Worm (Caenorhabditis elegans) whole organism, L3 larva: ENCODE results near the gene spc-2.
A peak's percentile ranks its signal among the peaks of the same experiment; 100 is the strongest.

ENCODE experiments used
- R02D3.7 ChIP-seq: fragments of 150-350 bp; optimal IDR thresholded peaks from 2 replicates; lab custom pipeline; 2014; ENCODE audit warnings: missing biosample characterization, missing genetic modification characterization
- ZK546.5 ChIP-seq: sonication (generic microtip); optimal IDR thresholded peaks from 2 replicates; lab custom pipeline; 2017; ENCODE audit warnings: missing biosample characterization, missing genetic modification characterization
- aly-2 ChIP-seq: fragments of 150-350 bp; optimal IDR thresholded peaks from 2 replicates; lab custom pipeline; 2014; ENCODE audit warnings: missing biosample characterization, missing genetic modification characterization
- ama-1 ChIP-seq: fragments of 150-350 bp; optimal IDR thresholded peaks from 2 replicates; lab custom pipeline; 2018
- ceh-16 ChIP-seq: sonication (generic microtip); optimal IDR thresholded peaks from 2 replicates; lab custom pipeline; 2017; ENCODE audit warnings: missing biosample characterization, missing genetic modification characterization
- ceh-28 ChIP-seq: fragments of 150-350 bp; optimal IDR thresholded peaks from 2 replicates; lab custom pipeline; 2014; ENCODE audit warnings: missing biosample characterization, missing genetic modification reagents, missing genetic modification characterization
- ceh-82 ChIP-seq: fragments of 150-350 bp; optimal IDR thresholded peaks from 2 replicates; lab custom pipeline; 2014; ENCODE audit warnings: missing biosample characterization, missing genetic modification characterization
- ceh-9 ChIP-seq: sonication (generic microtip); optimal IDR thresholded peaks from 2 replicates; lab custom pipeline; 2018; ENCODE audit warnings: missing biosample characterization, missing genetic modification characterization
- daf-12 ChIP-seq: fragments of 150-350 bp; optimal IDR thresholded peaks from 2 replicates; lab custom pipeline; 2014; ENCODE audit warnings: missing biosample characterization, missing genetic modification reagents, missing genetic modification characterization
- egl-5 ChIP-seq: fragments of 150-350 bp; optimal IDR thresholded peaks from 2 replicates; lab custom pipeline; 2017; ENCODE audit warnings: missing biosample characterization, missing genetic modification reagents, missing genetic modification characterization, inconsistent platforms
- elt-1 ChIP-seq: fragments of 150-350 bp; optimal IDR thresholded peaks from 2 replicates; lab custom pipeline; 2014; ENCODE audit warnings: missing biosample characterization, missing genetic modification characterization
- elt-2 ChIP-seq: sonication (generic microtip); optimal IDR thresholded peaks from 2 replicates; lab custom pipeline; 2016; ENCODE audit warnings: missing genetic modification reagents, mild to moderate bottlenecking, missing genetic modification characterization, missing compliant biosample characterization
- elt-3 ChIP-seq, 3 experiments: fragments of 150-350 bp in 1 of 3; sonication (generic microtip) in 2 of 3; optimal IDR thresholded peaks; 2 replicates in 2 of 3; 4 replicates in 1 of 3; lab custom pipeline; 2014 to 2017; ENCODE audit warnings: missing biosample characterization in 3 of 3, missing genetic modification characterization in 3 of 3
- fkh-10 ChIP-seq: sonication (generic microtip); optimal IDR thresholded peaks from 2 replicates; lab custom pipeline; 2017; ENCODE audit warnings: missing biosample characterization, missing genetic modification reagents, missing genetic modification characterization
- fkh-2 ChIP-seq: fragments of 150-350 bp; optimal IDR thresholded peaks from 2 replicates; lab custom pipeline; 2014; ENCODE audit warnings: missing biosample characterization, missing genetic modification reagents, missing genetic modification characterization
- jun-1 ChIP-seq: fragments of 150-350 bp; optimal IDR thresholded peaks from 2 replicates; lab custom pipeline; 2014; ENCODE audit warnings: missing biosample characterization, missing genetic modification reagents, missing genetic modification characterization
- lin-15B ChIP-seq: fragments of 150-350 bp; optimal IDR thresholded peaks from 2 replicates; lab custom pipeline; 2014; ENCODE audit warnings: missing biosample characterization, missing genetic modification characterization
- lin-39 ChIP-seq: fragments of 150-350 bp; optimal IDR thresholded peaks from 2 replicates; lab custom pipeline; 2018; ENCODE audit warnings: missing biosample characterization, missing genetic modification reagents, missing genetic modification characterization
- lsy-12 ChIP-seq: sonication (generic microtip); optimal IDR thresholded peaks from 2 replicates; lab custom pipeline; 2016; ENCODE audit warnings: mild to moderate bottlenecking, missing genetic modification characterization, missing compliant biosample characterization
- mdl-1 ChIP-seq: fragments of 150-350 bp; optimal IDR thresholded peaks from 2 replicates; lab custom pipeline; 2014; ENCODE audit warnings: missing biosample characterization, missing genetic modification characterization
- mml-1 ChIP-seq: fragments of 150-350 bp; sonication (generic microtip); optimal IDR thresholded peaks from 3 replicates; lab custom pipeline; 2014; ENCODE audit warnings: missing biosample characterization, missing genetic modification characterization
- nfya-1 ChIP-seq: sonication (generic microtip); optimal IDR thresholded peaks from 2 replicates; lab custom pipeline; 2017; ENCODE audit warnings: missing genetic modification characterization, mild to moderate bottlenecking, missing compliant biosample characterization, antibody characterized with exemption, moderate library complexity; ENCODE audit not compliant: insufficient read depth
- nhr-11 ChIP-seq: fragments of 150-350 bp; optimal IDR thresholded peaks from 2 replicates; lab custom pipeline; 2014; ENCODE audit warnings: missing biosample characterization, missing genetic modification characterization
- nhr-12 ChIP-seq: fragments of 150-350 bp; optimal IDR thresholded peaks from 2 replicates; lab custom pipeline; 2014; ENCODE audit warnings: missing biosample characterization, missing genetic modification characterization
- nhr-28 ChIP-seq: fragments of 150-350 bp; optimal IDR thresholded peaks from 2 replicates; lab custom pipeline; 2014; ENCODE audit warnings: missing biosample characterization, missing genetic modification characterization
- nhr-43 ChIP-seq: sonication (generic microtip); optimal IDR thresholded peaks from 2 replicates; lab custom pipeline; 2016; ENCODE audit warnings: mild to moderate bottlenecking, missing genetic modification characterization, missing compliant biosample characterization; ENCODE audit not compliant: poor library complexity, severe bottlenecking
- nhr-76 ChIP-seq: fragments of 150-350 bp; sonication (generic microtip); optimal IDR thresholded peaks from 5 replicates; lab custom pipeline; 2014; ENCODE audit warnings: missing biosample characterization, missing genetic modification characterization
- pha-4 ChIP-seq: fragments of 150-350 bp; optimal IDR thresholded peaks from 2 replicates; lab custom pipeline; 2014; ENCODE audit warnings: missing biosample characterization, missing genetic modification reagents, missing genetic modification characterization
- skn-1 ChIP-seq: fragments of 150-350 bp; optimal IDR thresholded peaks from 2 replicates; lab custom pipeline; 2014; ENCODE audit warnings: missing biosample characterization, missing genetic modification characterization
- snpc-4 ChIP-seq: fragments of 150-350 bp; optimal IDR thresholded peaks from 2 replicates; lab custom pipeline; 2014; ENCODE audit warnings: missing biosample characterization, missing genetic modification characterization
- zag-1 ChIP-seq: fragments of 150-350 bp; optimal IDR thresholded peaks from 2 replicates; lab custom pipeline; 2014; ENCODE audit warnings: missing biosample characterization, missing genetic modification characterization
- ztf-11 ChIP-seq: fragments of 150-350 bp; optimal IDR thresholded peaks from 2 replicates; lab custom pipeline; 2014; ENCODE audit warnings: missing biosample characterization, missing genetic modification characterization

Gene spc-2

ce11 chrIII:8172609-8173133, 9.0 kb upstream of the spc-2 start:
- TF ChIP-seq lin-39 (peak; percentile 58), nhr-43 (tag; lab: Kevin White, UChicago) (no peak), elt-1 (no peak), egl-5 (peak; percentile 54)

- peak; percentile 86 for TF ChIP-seq nfya-1 (tag; lab: Kevin White, UChicago)
- TF ChIP-seq ceh-16 (tag; lab: Kevin White, UChicago), result no peak
Observed at ce11 chrIII:8175263-8175662, 6.4 kb upstream of the spc-2 start.

- TF ChIP-seq pha-4 (tag; lab: Kevin White, UChicago) (no peak), zag-1 (no peak), ceh-28 (tag; lab: Kevin White, UChicago) (no peak), ama-1 (lab: Kevin White, UChicago) (no peak), snpc-4 (no peak), jun-1 (no peak), elt-3 (tag; optimal IDR thresholded peaks at IDR 0.05; lab: Kevin White, UChicago) (no peak), mdl-1 (tag; lab: Kevin White, UChicago) (no peak), fkh-2 (tag; lab: Kevin White, UChicago) (no peak), elt-2 (no peak), nhr-76 (tag; lab: Kevin White, UChicago) (no peak), mml-1 (no peak), lsy-12 (tag; lab: Kevin White, UChicago) (no peak), ceh-82 (tag; lab: Kevin White, UChicago) (no peak), elt-1 (no peak), skn-1 (tag; lab: Kevin White, UChicago) (no peak), fkh-10 (GFP tag; lab: Kevin White, UChicago) (no peak), ztf-11 (tag; lab: Kevin White, UChicago) (no peak), lin-15B (tag; lab: Kevin White, UChicago) (no peak), aly-2 (no peak)
Observed at ce11 chrIII:8176265-8176664, 5.4 kb upstream of the spc-2 start, which contains the start of gene C50C3.12. TSS of gene C50C3.12 (plus strand) at chrIII:8176565.

ce11 chrIII:8178924-8179323, 2.8 kb upstream of the spc-2 start, which contains the start of gene C50C3.5:
TSS of gene C50C3.5 (plus strand) at chrIII:8179224.
- TF ChIP-seq lsy-12 (tag; lab: Kevin White, UChicago) (no peak), R02D3.7 (no peak), elt-2 (no peak), zag-1 (no peak), skn-1 (tag; lab: Kevin White, UChicago) (no peak), nfya-1 (tag; lab: Kevin White, UChicago) (no peak), nhr-11 (tag; lab: Kevin White, UChicago) (no peak), ama-1 (lab: Kevin White, UChicago) (no peak)

- TF ChIP-seq pha-4 (tag; lab: Kevin White, UChicago), result no peak
Observed at ce11 chrIII:8182573-8182972, 892 bp downstream of the spc-2 start.

- no peak for TF ChIP-seq ceh-9 (tag; lab: Kevin White, UChicago)
- no peak for TF ChIP-seq ama-1 (lab: Kevin White, UChicago)
- no peak for TF ChIP-seq lin-15B (tag; lab: Kevin White, UChicago)
- no peak for TF ChIP-seq daf-12 (tag; lab: Kevin White, UChicago)
- TF ChIP-seq nhr-28 (tag; lab: Kevin White, UChicago), result no peak
Observed at ce11 chrIII:8185130-8185529, 3.4 kb downstream of the spc-2 start.

- TF ChIP-seq ZK546.5 (tag; lab: Kevin White, UChicago) (no peak), elt-3 (tag; optimal IDR thresholded peaks at IDR 0.05; lab: Kevin White, UChicago) (no peak), skn-1 (tag; lab: Kevin White, UChicago) (no peak), nhr-12 (tag; lab: Kevin White, UChicago) (no peak), lin-15B (tag; lab: Kevin White, UChicago) (no peak), jun-1 (no peak), elt-1 (no peak), mml-1 (no peak), ama-1 (lab: Kevin White, UChicago) (no peak), fkh-10 (GFP tag; lab: Kevin White, UChicago) (no peak), aly-2 (no peak), nfya-1 (tag; lab: Kevin White, UChicago) (no peak)
Observed at ce11 chrIII:8190505-8190904, 8.8 kb downstream of the spc-2 start, which contains the start of gene C50C3.19. TSS of gene C50C3.19 (plus strand) at chrIII:8190805.
